Worm (Caenorhabditis elegans): Measurements from ENCODE around the gene T20D4.3.

- TF ChIP-seq nhr-10 (tag; optimal IDR thresholded peaks at IDR 0.05) (no peak), nhr-77 (tag; optimal IDR thresholded peaks at IDR 0.05) (no peak), mbf-1 (tag; optimal IDR thresholded peaks at IDR 0.05) (no peak), alr-1 (tag; optimal IDR thresholded peaks at IDR 0.05) (no peak), nhr-237 (tag; optimal IDR thresholded peaks at IDR 0.05) (no peak), ztf-4 (tag; optimal IDR thresholded peaks at IDR 0.05) (no peak), zag-1 (tag; optimal IDR thresholded peaks at IDR 0.05) (no peak), lin-13 (GFP tag; optimal IDR thresholded peaks at IDR 0.05) (no peak), mdl-1 (tag; optimal IDR thresholded peaks at IDR 0.05) (no peak), lin-39 (tag; optimal IDR thresholded peaks at IDR 0.05) (no peak), unc-39 (tag; optimal IDR thresholded peaks at IDR 0.05) (no peak), R02D3.7 (tag; optimal IDR thresholded peaks at IDR 0.05) (no peak), nhr-12 (tag; optimal IDR thresholded peaks at IDR 0.05) (no peak)
Observed at ce11 chrV:3445090-3445832, 27.2 kb downstream of the T20D4.3 start.

All from whole organism, L2 larva.